Worm (Caenorhabditis elegans): ENCODE measurements around the gene znf-706.

- TF ChIP-seq pha-4 (tag; optimal IDR thresholded peaks at IDR 0.05) (no peak), hlh-15 (tag; optimal IDR thresholded peaks at IDR 0.05) (no peak), ahr-1 (tag; optimal IDR thresholded peaks at IDR 0.05) (no peak), pqm-1 (tag; optimal IDR thresholded peaks at IDR 0.05) (no peak), pax-1 (tag; optimal IDR thresholded peaks at IDR 0.05) (no peak), nhr-232 (tag; optimal IDR thresholded peaks at IDR 0.05) (no peak), nhr-11 (tag; optimal IDR thresholded peaks at IDR 0.05) (no peak), unc-3 (GFP tag; conservative IDR thresholded peaks at IDR 0.05) (no peak), unc-3 (tag; optimal IDR thresholded peaks at IDR 0.05) (no peak), unc-55 (GFP tag; optimal IDR thresholded peaks at IDR 0.05) (no peak), fax-1 (tag; optimal IDR thresholded peaks at IDR 0.05) (no peak), ama-1 (optimal IDR thresholded peaks at IDR 0.05) (no peak), odd-2 (tag; optimal IDR thresholded peaks at IDR 0.05) (no peak), pag-3 (tag; optimal IDR thresholded peaks at IDR 0.05; ENCODE audit: borderline replicate concordance) (no peak), tbx-2 (tag; optimal IDR thresholded peaks at IDR 0.05) (no peak)
Measured at ce11 chrIV:9140172-9140805, 44.3 kb upstream of the znf-706 start.
